Worm (Caenorhabditis elegans): ENCODE results near the gene F35F10.1.

ce11 chrV:3341906-3342305, 25.8 kb downstream of the F35F10.1 start, which contains the start of gene C17B7.10:
- TF ChIP-seq egl-27 (tag; optimal IDR thresholded peaks at IDR 0.05) (no peak), ama-1 (optimal IDR thresholded peaks at IDR 0.05) (no peak), snpc-4 (tag; optimal IDR thresholded peaks at IDR 0.05) (no peak), pag-3 (tag; optimal IDR thresholded peaks at IDR 0.05; ENCODE audit: borderline replicate concordance, insufficient read depth) (no peak), nhr-237 (tag; optimal IDR thresholded peaks at IDR 0.05) (no peak), snu-23 (GFP tag; optimal IDR thresholded peaks at IDR 0.05) (no peak), lin-39 (tag; optimal IDR thresholded peaks at IDR 0.05) (no peak), nhr-84 (tag; optimal IDR thresholded peaks at IDR 0.05) (no peak), nhr-11 (tag; optimal IDR thresholded peaks at IDR 0.05) (no peak), efl-3 (GFP tag; optimal IDR thresholded peaks at IDR 0.05) (no peak)

All from whole organism, L1 larva.